Worm (Caenorhabditis elegans): ENCODE measurements around the gene C30F2.2.

The C30F2.2 gene

DNA sequence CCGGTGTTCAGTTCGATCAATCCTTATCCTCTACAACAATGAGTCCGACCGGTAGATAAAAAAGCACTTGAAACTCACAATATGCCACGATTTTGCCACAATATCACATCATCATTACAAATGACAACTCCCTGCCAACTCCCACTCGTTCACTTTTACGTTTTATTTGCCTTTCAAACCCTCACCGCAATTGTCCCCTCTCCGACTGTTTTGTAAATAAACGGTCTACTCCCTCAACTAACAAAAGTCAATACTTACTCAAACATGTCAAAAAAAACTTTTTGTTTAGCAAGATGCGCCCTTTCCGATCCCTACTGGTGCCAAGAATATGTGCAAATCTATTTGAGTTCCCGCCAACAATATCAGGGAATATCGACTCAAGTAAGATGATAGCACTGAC, at the start of gene C30F2.2:
C30F2.2 (minus strand) TSS at position 122 of the 400 bp plus-strand sequence.
- TF ChIP-seq pha-4 (tag; optimal IDR thresholded peaks at IDR 0.05) (peak; percentile 76), nhr-2 (tag; optimal IDR thresholded peaks at IDR 0.05) (no peak)

DNA sequence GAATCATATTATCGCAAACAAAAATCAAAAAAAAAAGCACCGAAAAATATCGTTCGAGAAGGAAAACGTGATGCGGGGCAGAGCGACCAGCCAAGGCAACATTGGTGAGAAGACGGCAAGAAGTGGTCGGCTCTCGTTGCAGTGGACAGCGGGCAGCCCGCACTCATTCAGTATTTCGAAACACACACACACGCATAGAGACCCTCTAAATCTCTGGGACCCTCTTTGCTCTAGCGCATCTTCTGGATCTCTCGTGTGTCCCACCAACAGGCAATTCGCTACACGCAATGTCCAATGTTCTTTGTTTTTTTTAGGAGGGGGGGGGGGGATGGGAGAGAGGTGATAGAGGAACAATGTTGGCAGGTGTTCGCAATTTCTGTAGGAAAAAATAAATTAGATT, 48.8 kb upstream of the C30F2.2 start:
- no peak for TF ChIP-seq bed-3 (GFP tag; optimal IDR thresholded peaks at IDR 0.05)
- TF ChIP-seq pha-4 (tag; optimal IDR thresholded peaks at IDR 0.05), result no peak
- no peak for TF ChIP-seq elt-1 (tag; optimal IDR thresholded peaks at IDR 0.05; ENCODE audit: borderline replicate concordance, insufficient read depth)
- no peak for TF ChIP-seq nhr-28 (tag; optimal IDR thresholded peaks at IDR 0.05)
- no peak for TF ChIP-seq unc-120 (tag; optimal IDR thresholded peaks at IDR 0.05; ENCODE audit: poor library complexity, severe bottlenecking)
- no peak for TF ChIP-seq lin-32 (GFP tag; optimal IDR thresholded peaks at IDR 0.05)
- TF ChIP-seq ham-2 (GFP tag; optimal IDR thresholded peaks at IDR 0.05), result no peak
- TF ChIP-seq hlh-1 (tag; optimal IDR thresholded peaks at IDR 0.05), result peak; percentile 49
- TF ChIP-seq nhr-76 (tag; optimal IDR thresholded peaks at IDR 0.05), result no peak
- peak; percentile 10 for TF ChIP-seq drap-1 (GFP tag; optimal IDR thresholded peaks at IDR 0.05)
- TF ChIP-seq ceh-43 (GFP tag; optimal IDR thresholded peaks at IDR 0.05), result no peak
- no peak for TF ChIP-seq unc-39 (tag; optimal IDR thresholded peaks at IDR 0.05)
- TF ChIP-seq unc-62 (GFP tag; optimal IDR thresholded peaks at IDR 0.05), result no peak
- TF ChIP-seq flh-1 (GFP tag; optimal IDR thresholded peaks at IDR 0.05), result no peak
- TF ChIP-seq ceh-39 (tag; optimal IDR thresholded peaks at IDR 0.05), result no peak
- no peak for TF ChIP-seq elt-3 (tag; optimal IDR thresholded peaks at IDR 0.05)
- TF ChIP-seq mls-2 (tag; optimal IDR thresholded peaks at IDR 0.05), result peak; percentile 35
- TF ChIP-seq sptf-1 (tag; optimal IDR thresholded peaks at IDR 0.05), result peak; percentile 50

DNA sequence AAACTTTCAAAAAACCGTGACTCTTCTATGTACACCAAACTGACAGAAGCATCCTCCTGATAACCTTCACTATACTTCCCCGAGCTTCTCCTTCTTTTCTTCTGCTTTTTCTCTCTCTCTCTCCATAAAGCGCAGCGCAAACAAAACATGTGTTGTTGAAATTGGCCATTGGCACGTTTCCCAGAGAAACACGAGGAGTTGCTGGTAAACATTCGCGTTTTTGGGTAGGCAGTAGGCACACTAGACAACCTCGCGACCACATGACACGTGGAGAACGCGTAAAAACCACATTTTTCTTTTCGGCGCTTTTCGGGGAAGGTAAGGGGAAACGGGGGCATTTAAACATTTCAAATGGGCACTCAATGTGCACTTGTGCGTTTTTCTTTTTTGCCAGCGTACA, 46.0 kb upstream of the C30F2.2 start:
- no peak for TF ChIP-seq mab-5 (tag; optimal IDR thresholded peaks at IDR 0.05)
- TF ChIP-seq M03D4.4 (tag; optimal IDR thresholded peaks at IDR 0.05), result peak; percentile 44
- peak; percentile 0 for TF ChIP-seq pha-4 (tag; optimal IDR thresholded peaks at IDR 0.05)
- no peak for TF ChIP-seq snpc-4 (tag; optimal IDR thresholded peaks at IDR 0.05)
- no peak for TF ChIP-seq tbx-8 (GFP tag; optimal IDR thresholded peaks at IDR 0.05)
- TF ChIP-seq unc-62 (GFP tag; optimal IDR thresholded peaks at IDR 0.05), result no peak
- TF ChIP-seq ceh-83 (GFP tag; optimal IDR thresholded peaks at IDR 0.05), result no peak
- no peak for TF ChIP-seq elt-1 (tag; optimal IDR thresholded peaks at IDR 0.05; ENCODE audit: borderline replicate concordance, insufficient read depth)

DNA sequence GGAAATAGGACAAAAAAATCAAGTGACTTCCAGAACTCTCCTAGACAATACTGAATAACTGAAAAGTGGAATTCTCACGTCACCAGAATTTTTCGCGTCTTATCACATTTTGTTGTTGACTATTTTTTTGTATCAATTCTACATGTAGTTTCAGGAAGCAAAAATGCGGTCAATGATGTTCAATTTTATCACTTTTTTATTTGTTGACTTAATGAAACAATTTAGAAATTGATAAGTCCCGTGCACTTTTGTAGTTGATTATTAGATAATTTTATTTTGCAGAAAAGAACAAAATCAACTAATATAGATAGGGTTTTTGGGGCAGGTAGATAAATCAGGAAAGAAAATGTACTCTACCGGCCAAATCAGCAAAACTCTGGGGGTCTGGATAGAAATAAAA, 45.2 kb upstream of the C30F2.2 start:
- TF ChIP-seq ceh-39 (tag; optimal IDR thresholded peaks at IDR 0.05) (no peak), zip-8 (tag; optimal IDR thresholded peaks at IDR 0.05) (no peak), ceh-43 (GFP tag; optimal IDR thresholded peaks at IDR 0.05) (no peak), cnd-1 (tag; optimal IDR thresholded peaks at IDR 0.05) (no peak), pha-4 (tag; optimal IDR thresholded peaks at IDR 0.05) (no peak), bed-3 (GFP tag; optimal IDR thresholded peaks at IDR 0.05) (no peak), unc-120 (tag; optimal IDR thresholded peaks at IDR 0.05; ENCODE audit: poor library complexity, severe bottlenecking) (no peak), elt-3 (tag; optimal IDR thresholded peaks at IDR 0.05) (no peak), snpc-4 (tag; optimal IDR thresholded peaks at IDR 0.05) (no peak), lin-13 (tag; optimal IDR thresholded peaks at IDR 0.05) (no peak), flh-1 (GFP tag; optimal IDR thresholded peaks at IDR 0.05) (no peak), sem-2 (GFP tag; optimal IDR thresholded peaks at IDR 0.05) (no peak)

DNA sequence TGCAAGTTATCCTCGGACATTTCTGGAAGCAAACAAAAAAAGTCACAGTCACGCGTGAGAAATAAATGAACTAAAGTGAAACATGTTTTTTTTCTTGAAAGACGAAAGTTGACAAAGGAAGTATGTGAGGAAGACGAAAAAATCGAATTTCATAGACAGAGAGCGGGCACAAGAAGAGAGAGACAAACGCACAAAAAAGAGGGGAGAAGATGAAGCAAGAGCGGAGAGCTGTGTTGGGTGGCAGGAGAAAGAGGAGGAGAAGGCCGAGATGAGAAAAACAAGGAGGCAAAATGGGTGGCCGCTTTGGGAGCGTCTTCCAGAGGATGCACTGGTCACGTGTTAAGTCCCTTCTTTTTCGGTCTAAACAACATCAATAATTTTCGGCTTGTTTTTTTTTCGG, 43.8 kb upstream of the C30F2.2 start, which contains the start of gene ZK1073.1:
ZK1073.1 (minus strand) TSS at position 72 of the 400 bp plus-strand sequence.
- TF ChIP-seq unc-120 (tag; optimal IDR thresholded peaks at IDR 0.05; ENCODE audit: poor library complexity, severe bottlenecking) (peak; percentile 34), lin-32 (GFP tag; optimal IDR thresholded peaks at IDR 0.05) (no peak), hlh-1 (tag; optimal IDR thresholded peaks at IDR 0.05) (no peak), unc-62 (GFP tag; optimal IDR thresholded peaks at IDR 0.05) (no peak), ces-1 (GFP tag; optimal IDR thresholded peaks at IDR 0.05) (peak; percentile 64), nhr-237 (tag; optimal IDR thresholded peaks at IDR 0.05) (no peak), M03D4.4 (tag; optimal IDR thresholded peaks at IDR 0.05) (no peak), sptf-1 (tag; optimal IDR thresholded peaks at IDR 0.05) (peak; percentile 12), mep-1 (tag; optimal IDR thresholded peaks at IDR 0.05) (no peak), zip-8 (tag; optimal IDR thresholded peaks at IDR 0.05) (no peak), tbx-8 (GFP tag; optimal IDR thresholded peaks at IDR 0.05) (no peak)

Measured in whole organism, mixed stage, embryonic.